Worm (Caenorhabditis elegans) whole organism, L1 larva: Measurements from ENCODE around the gene F41F3.3.

Experiments
- C34B4.2 ChIP-seq: sonication (generic microtip); optimal IDR thresholded peaks from 2 replicates; lab custom pipeline; 2017; ENCODE audit warnings: mild to moderate bottlenecking, missing genetic modification characterization, missing compliant biosample characterization
- aly-2 ChIP-seq: fragments of 150-350 bp; optimal IDR thresholded peaks from 2 replicates; lab custom pipeline; 2014; ENCODE audit warnings: missing biosample characterization, missing genetic modification characterization
- ama-1 ChIP-seq: fragments of 150-350 bp; optimal IDR thresholded peaks from 2 replicates; lab custom pipeline; 2014
- blmp-1 ChIP-seq: fragments of 150-350 bp; optimal IDR thresholded peaks from 2 replicates; lab custom pipeline; 2014; ENCODE audit warnings: missing biosample characterization, missing genetic modification characterization
- ceh-63 ChIP-seq: fragments of 200-800 bp; sonication (Bioruptor generic); optimal IDR thresholded peaks from 2 replicates; lab custom pipeline; 2018; ENCODE audit warnings: mild to moderate bottlenecking, missing genetic modification characterization, missing compliant biosample characterization
- ceh-8 ChIP-seq: fragments of 200-800 bp; sonication (Bioruptor generic); optimal IDR thresholded peaks from 2 replicates; lab custom pipeline; 2018; ENCODE audit warnings: mild to moderate bottlenecking, missing genetic modification characterization, moderate library complexity, missing compliant biosample characterization
- efl-1 ChIP-seq, 4 experiments: fragments of 150-350 bp; optimal IDR thresholded peaks in 3 of 4; peaks in 1 of 4; 1 replicate in 1 of 4; 2 replicates in 3 of 4; lab custom pipeline; 2014; ENCODE audit warnings: missing biosample characterization in 2 of 4, missing genetic modification characterization in 2 of 4, missing genetic modification reagents in 2 of 4
- efl-3 ChIP-seq: fragments of 200-800 bp; sonication (Bioruptor generic); optimal IDR thresholded peaks from 2 replicates; lab custom pipeline; 2018; ENCODE audit warnings: mild to moderate bottlenecking, missing genetic modification characterization, missing compliant biosample characterization
- egl-13 ChIP-seq: sonication (generic microtip); optimal IDR thresholded peaks from 2 replicates; lab custom pipeline; 2016; ENCODE audit warnings: missing genotype, missing genetic modification reagents, missing genetic modification characterization, missing compliant biosample characterization
- egl-27 ChIP-seq, 2 experiments: fragments of 150-350 bp in 1 of 2; sonication (generic microtip); optimal IDR thresholded peaks; 3 replicates each; lab custom pipeline; 2017 to 2018; ENCODE audit warnings: missing biosample characterization in 2 of 2, missing genetic modification characterization in 2 of 2, missing genetic modification reagents in 2 of 2
- elt-3 ChIP-seq, 6 experiments: fragments of 150-350 bp in 1 of 6; sonication (generic microtip); optimal IDR thresholded peaks; 2 replicates each; lab custom pipeline; 2017 to 2018; ENCODE audit warnings: missing biosample characterization in 6 of 6, missing genetic modification characterization in 6 of 6, inconsistent platforms in 1 of 6
- fkh-4 ChIP-seq: sonication (generic microtip); optimal IDR thresholded peaks from 2 replicates; lab custom pipeline; 2016; ENCODE audit warnings: missing compliant biosample characterization, missing genetic modification characterization, borderline replicate concordance
- fkh-8 ChIP-seq: sonication (generic microtip); optimal IDR thresholded peaks from 2 replicates; lab custom pipeline; 2016; ENCODE audit warnings: mild to moderate bottlenecking, missing genetic modification characterization, missing compliant biosample characterization
- grh-1 ChIP-seq: fragments of 200-800 bp; sonication (Bioruptor generic); IDR thresholded peaks from 2 replicates; pipeline ENCODE4 v1.3.6; 2022; ENCODE audit warnings: missing genetic modification reagents, missing genetic modification characterization, missing compliant biosample characterization
- hpl-2 ChIP-seq: fragments of 150-350 bp; optimal IDR thresholded peaks from 2 replicates; lab custom pipeline; 2014; ENCODE audit warnings: missing biosample characterization, missing genetic modification reagents, missing genetic modification characterization
- lin-13 ChIP-seq: fragments of 150-350 bp; optimal IDR thresholded peaks from 2 replicates; lab custom pipeline; 2014; ENCODE audit warnings: missing biosample characterization, missing genetic modification reagents, missing genetic modification characterization
- lin-14 ChIP-seq: fragments of 200-800 bp; sonication (Bioruptor generic); optimal IDR thresholded peaks from 2 replicates; lab custom pipeline; 2018; ENCODE audit warnings: mild to moderate bottlenecking, missing genetic modification characterization, moderate library complexity, missing compliant biosample characterization
- lin-15B ChIP-seq: fragments of 150-350 bp; sonication (generic microtip); optimal IDR thresholded peaks from 3 replicates; lab custom pipeline; 2014; ENCODE audit warnings: missing biosample characterization, missing genetic modification characterization
- lin-39 ChIP-seq: fragments of 150-350 bp; optimal IDR thresholded peaks from 2 replicates; lab custom pipeline; 2014; ENCODE audit warnings: missing biosample characterization, missing genetic modification reagents, missing genetic modification characterization
- lir-3 ChIP-seq: sonication (generic microtip); optimal IDR thresholded peaks from 2 replicates; lab custom pipeline; 2016; ENCODE audit warnings: mild to moderate bottlenecking, missing genetic modification characterization, moderate library complexity, missing compliant biosample characterization; ENCODE audit not compliant: poor library complexity
- lsy-2 ChIP-seq, 2 experiments: fragments of 150-350 bp; optimal IDR thresholded peaks; 2 replicates each; lab custom pipeline; 2014; ENCODE audit warnings: missing biosample characterization in 2 of 2, missing genetic modification characterization in 2 of 2
- mdl-1 ChIP-seq, 2 experiments: fragments of 150-350 bp; optimal IDR thresholded peaks; 2 replicates each; lab custom pipeline; 2014 to 2017; ENCODE audit warnings: missing biosample characterization in 2 of 2, missing genetic modification characterization in 2 of 2, inconsistent platforms in 1 of 2
- mep-1 ChIP-seq: fragments of 150-350 bp; optimal IDR thresholded peaks from 2 replicates; lab custom pipeline; 2014; ENCODE audit warnings: missing biosample characterization, missing genetic modification characterization
- nhr-11 ChIP-seq: fragments of 150-350 bp; optimal IDR thresholded peaks from 2 replicates; lab custom pipeline; 2014; ENCODE audit warnings: missing biosample characterization, missing genetic modification characterization
- nhr-12 ChIP-seq: sonication (generic microtip); optimal IDR thresholded peaks from 2 replicates; lab custom pipeline; 2017; ENCODE audit warnings: missing biosample characterization, missing genetic modification characterization
- nhr-19 ChIP-seq: fragments of 200-800 bp; sonication (Bioruptor generic); conservative IDR thresholded peaks from 2 replicates; pipeline ENCODE4 v1.3.6; 2022; ENCODE audit warnings: missing genetic modification characterization, missing compliant biosample characterization
- nhr-20 ChIP-seq: sonication (generic microtip); optimal IDR thresholded peaks from 2 replicates; lab custom pipeline; 2016; ENCODE audit warnings: mild to moderate bottlenecking, missing genetic modification characterization, missing compliant biosample characterization
- nhr-71 ChIP-seq: sonication (generic microtip); optimal IDR thresholded peaks from 2 replicates; lab custom pipeline; 2016; ENCODE audit warnings: mild to moderate bottlenecking, missing genetic modification characterization, moderate library complexity, missing compliant biosample characterization
- nhr-76 ChIP-seq: sonication (generic microtip); optimal IDR thresholded peaks from 2 replicates; lab custom pipeline; 2017; ENCODE audit warnings: missing biosample characterization, missing genetic modification characterization
- nhr-85 ChIP-seq: sonication (generic microtip); peaks from one replicate; lab custom pipeline; 2016; ENCODE audit warnings: missing genetic modification characterization, inconsistent platforms, missing compliant biosample characterization
- rnt-1 ChIP-seq: sonication (generic microtip); optimal IDR thresholded peaks from 2 replicates; lab custom pipeline; 2016; ENCODE audit warnings: mild to moderate bottlenecking, missing genetic modification characterization, moderate library complexity, missing compliant biosample characterization
- snu-23 ChIP-seq: sonication (generic microtip); optimal IDR thresholded peaks from 2 replicates; lab custom pipeline; 2016; ENCODE audit warnings: missing genetic modification characterization, missing compliant biosample characterization
- sup-37 ChIP-seq: fragments of 200-800 bp; sonication (Bioruptor generic); optimal IDR thresholded peaks from 2 replicates; lab custom pipeline; 2018; ENCODE audit warnings: mild to moderate bottlenecking, missing genetic modification characterization, missing compliant biosample characterization
- tbx-2 ChIP-seq: sonication (generic microtip); optimal IDR thresholded peaks from 2 replicates; lab custom pipeline; 2016; ENCODE audit warnings: missing genetic modification characterization, missing compliant biosample characterization
- unc-130 ChIP-seq: fragments of 150-350 bp; optimal IDR thresholded peaks from 2 replicates; lab custom pipeline; 2017; ENCODE audit warnings: missing biosample characterization, missing genetic modification characterization, inconsistent platforms
- vab-15 ChIP-seq: sonication (generic microtip); optimal IDR thresholded peaks from 2 replicates; lab custom pipeline; 2017; ENCODE audit warnings: missing genotype, mild to moderate bottlenecking, missing genetic modification characterization, missing compliant biosample characterization
- ztf-11 ChIP-seq, 2 experiments: sonication (generic microtip); optimal IDR thresholded peaks; 2 replicates each; lab custom pipeline; 2016 to 2017; ENCODE audit warnings: missing genetic modification characterization in 2 of 2, missing biosample characterization in 1 of 2, missing compliant biosample characterization in 1 of 2
- ztf-4 ChIP-seq: fragments of 150-350 bp; optimal IDR thresholded peaks from 2 replicates; lab custom pipeline; 2014; ENCODE audit warnings: missing biosample characterization, missing genetic modification characterization

The F41F3.3 gene

DNA sequence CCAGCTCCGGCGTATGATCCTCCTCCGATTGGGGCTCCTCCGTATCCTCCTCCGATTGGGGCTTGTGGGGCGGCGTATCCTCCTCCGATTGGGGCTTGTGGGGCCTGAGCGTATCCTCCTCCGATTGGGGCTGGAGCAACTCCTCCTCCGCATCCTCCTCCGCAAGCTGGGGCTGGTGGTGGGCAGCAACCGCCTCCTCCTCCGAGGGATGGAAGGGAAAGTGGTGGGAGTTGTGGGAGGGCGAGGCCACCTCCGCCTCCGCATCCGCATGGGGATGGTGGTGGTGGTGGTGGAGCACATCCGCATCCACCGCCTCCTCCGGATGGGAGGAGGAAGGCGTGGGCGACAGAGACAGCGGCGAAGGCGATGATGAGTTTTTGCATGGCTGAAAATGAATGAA lies at the start of gene F41F3.3:
Gene F41F3.3 (minus strand): TSS at position 383 of the 400 bp plus-strand sequence.
- peak; percentile 75 for TF ChIP-seq ceh-8 (GFP tag; lab: Kevin White, UChicago)
- TF ChIP-seq ceh-63 (GFP tag; lab: Kevin White, UChicago): no peak
- TF ChIP-seq efl-1 (optimal IDR thresholded peaks at IDR 0.05; lab: Kevin White, UChicago): no peak
- TF ChIP-seq efl-1 (GFP tag; optimal IDR thresholded peaks at IDR 0.05 in 1 of 2; lab: Kevin White, UChicago): peak in 1 of 2 experiments; percentile 57
- peak; percentile 46 for TF ChIP-seq ama-1 (lab: Kevin White, UChicago)

DNA sequence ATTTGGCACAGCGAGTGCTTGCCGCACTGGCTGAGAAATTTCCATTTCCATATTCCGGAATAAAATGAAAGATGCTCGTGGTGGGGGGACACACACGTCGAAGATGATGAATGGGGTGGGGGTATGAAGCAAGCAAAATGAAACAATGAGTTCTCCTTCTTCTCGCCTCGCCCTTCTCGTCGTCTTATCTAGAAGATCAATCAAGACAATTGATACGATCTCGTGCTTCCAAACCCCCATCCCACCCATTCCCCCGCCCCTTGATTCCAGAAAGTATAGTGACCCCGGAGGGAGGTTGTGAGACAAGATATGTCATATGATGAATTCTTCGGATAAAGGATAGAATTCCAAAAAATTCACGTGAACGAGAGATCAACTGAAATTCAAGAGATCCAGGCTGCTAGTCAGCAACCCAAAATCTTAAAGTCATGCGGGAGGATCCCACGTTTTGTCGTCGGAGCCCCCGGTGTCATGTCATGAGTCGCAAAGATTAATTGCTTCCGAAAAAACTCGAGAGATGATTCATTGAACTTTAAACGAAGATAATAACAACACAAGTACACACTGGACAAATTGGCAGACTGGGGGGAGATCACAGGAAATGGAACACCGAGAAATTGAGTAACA lies 46.5 kb upstream of the F41F3.3 start:
- peak in 1 of 2 experiments; percentile 23 for TF ChIP-seq mdl-1 (tag; optimal IDR thresholded peaks at IDR 0.05; lab: Kevin White, UChicago)
- no peak for TF ChIP-seq ztf-11 (tag; optimal IDR thresholded peaks at IDR 0.05; lab: Kevin White, UChicago)
- peak; percentile 57 for TF ChIP-seq lir-3 (tag; lab: Kevin White, UChicago)
- peak; percentile 11 for TF ChIP-seq snu-23 (GFP tag; lab: Kevin White, UChicago)
- TF ChIP-seq vab-15 (tag; lab: Kevin White, UChicago): peak; percentile 68
- no peak for TF ChIP-seq grh-1 (GFP tag; lab: Robert Waterston, UW)
- no peak for TF ChIP-seq egl-13 (tag; lab: Kevin White, UChicago)
- TF ChIP-seq rnt-1 (tag; lab: Kevin White, UChicago): peak; percentile 15
- TF ChIP-seq lin-14 (GFP tag; lab: Kevin White, UChicago): peak; percentile 56
- TF ChIP-seq mep-1 (tag; lab: Kevin White, UChicago): no peak
- TF ChIP-seq tbx-2 (tag; lab: Kevin White, UChicago): peak; percentile 14
- TF ChIP-seq nhr-20 (tag; lab: Kevin White, UChicago): peak; percentile 35
- no peak for TF ChIP-seq aly-2 (tag; lab: Kevin White, UChicago)
- TF ChIP-seq egl-27 (tag; optimal IDR thresholded peaks at IDR 0.05; lab: Kevin White, UChicago): no peak
- TF ChIP-seq fkh-8: no peak
- TF ChIP-seq nhr-11 (tag; lab: Kevin White, UChicago): peak; percentile 55
- TF ChIP-seq nhr-71 (tag; lab: Kevin White, UChicago): peak; percentile 65
- no peak for TF ChIP-seq nhr-12 (tag; lab: Kevin White, UChicago)
- TF ChIP-seq nhr-85 (tag; lab: Kevin White, UChicago): peak; percentile 66
- peak; percentile 16 for TF ChIP-seq blmp-1 (tag; lab: Kevin White, UChicago)
- TF ChIP-seq ztf-4 (tag; lab: Kevin White, UChicago): peak; percentile 24
- TF ChIP-seq elt-3 (tag; optimal IDR thresholded peaks at IDR 0.05; lab: Kevin White, UChicago): no peak
- peak; percentile 27 for TF ChIP-seq lin-39 (tag; lab: Kevin White, UChicago)
- peak; percentile 43 for TF ChIP-seq sup-37 (GFP tag; lab: Kevin White, UChicago)
- peak; percentile 9 to 62 for TF ChIP-seq lsy-2 (tag; optimal IDR thresholded peaks at IDR 0.05; lab: Kevin White, UChicago)
- no peak for TF ChIP-seq ceh-63 (GFP tag; lab: Kevin White, UChicago)
- TF ChIP-seq nhr-19 (GFP tag; lab: Robert Waterston, UW): peak; percentile 46
- no peak for TF ChIP-seq efl-1 (optimal IDR thresholded peaks at IDR 0.05; lab: Kevin White, UChicago)
- TF ChIP-seq efl-1 (GFP tag; optimal IDR thresholded peaks at IDR 0.05 in 1 of 2; lab: Kevin White, UChicago): peak in 1 of 2 experiments; percentile 84

DNA sequence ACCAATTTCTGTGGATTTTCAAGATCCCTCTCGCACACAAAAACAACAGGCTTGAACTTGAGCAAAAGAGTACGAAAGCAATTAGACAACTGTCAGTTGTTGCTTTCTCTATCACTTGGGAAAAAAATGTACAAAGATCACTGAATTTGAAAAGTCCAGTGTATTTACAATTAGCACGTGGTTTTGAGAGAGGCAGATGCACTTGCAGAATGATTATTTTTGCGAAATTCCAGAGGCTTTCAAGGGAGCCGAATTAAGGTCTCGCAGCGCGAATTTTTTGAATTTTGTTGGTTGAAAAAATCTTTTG lies 45.2 kb upstream of the F41F3.3 start:
- TF ChIP-seq tbx-2 (tag; lab: Kevin White, UChicago) (peak; percentile 46), grh-1 (GFP tag; lab: Robert Waterston, UW) (no peak), lin-14 (GFP tag; lab: Kevin White, UChicago) (peak; percentile 69), unc-130 (peak; percentile 32), nhr-20 (tag; lab: Kevin White, UChicago) (peak; percentile 61), nhr-76 (tag; lab: Kevin White, UChicago) (no peak), mep-1 (tag; lab: Kevin White, UChicago) (no peak), snu-23 (GFP tag; lab: Kevin White, UChicago) (peak; percentile 28), ceh-63 (GFP tag; lab: Kevin White, UChicago) (no peak), rnt-1 (tag; lab: Kevin White, UChicago) (peak; percentile 69), lin-13 (GFP tag; lab: Kevin White, UChicago) (no peak), mdl-1 (tag; optimal IDR thresholded peaks at IDR 0.05; lab: Kevin White, UChicago) (peak in 1 of 2 experiments; percentile 27), fkh-4 (tag; lab: Kevin White, UChicago) (no peak), efl-3 (no peak), sup-37 (GFP tag; lab: Kevin White, UChicago) (no peak), C34B4.2 (no peak), nhr-12 (tag; lab: Kevin White, UChicago) (no peak), nhr-19 (GFP tag; lab: Robert Waterston, UW) (peak; percentile 39; the same call in 1 of the 2 replicates), fkh-8 (no peak), nhr-71 (tag; lab: Kevin White, UChicago) (peak; percentile 64), lsy-2 (tag; optimal IDR thresholded peaks at IDR 0.05; lab: Kevin White, UChicago) (peak; percentile 28 to 56), hpl-2 (GFP tag; lab: Kevin White, UChicago) (no peak), vab-15 (tag; lab: Kevin White, UChicago) (no peak), lin-15B (no peak)
